Fruit fly (Drosophila melanogaster) whole organism: ENCODE data around the gene CG5863.

Experiments used
- Dll ChIP-seq: fragments of >200 bp; optimal IDR thresholded peaks from 2 replicates; lab custom pipeline; 2017
- pan ChIP-seq: fragments of >200 bp; optimal IDR thresholded peaks from 2 replicates; lab custom pipeline; 2017
- usp ChIP-seq: fragments of >200 bp; optimal IDR thresholded peaks from 2 replicates; lab custom pipeline; 2017; ENCODE audit warnings: missing biosample characterization, missing genetic modification characterization, mixed read lengths

DNA sequence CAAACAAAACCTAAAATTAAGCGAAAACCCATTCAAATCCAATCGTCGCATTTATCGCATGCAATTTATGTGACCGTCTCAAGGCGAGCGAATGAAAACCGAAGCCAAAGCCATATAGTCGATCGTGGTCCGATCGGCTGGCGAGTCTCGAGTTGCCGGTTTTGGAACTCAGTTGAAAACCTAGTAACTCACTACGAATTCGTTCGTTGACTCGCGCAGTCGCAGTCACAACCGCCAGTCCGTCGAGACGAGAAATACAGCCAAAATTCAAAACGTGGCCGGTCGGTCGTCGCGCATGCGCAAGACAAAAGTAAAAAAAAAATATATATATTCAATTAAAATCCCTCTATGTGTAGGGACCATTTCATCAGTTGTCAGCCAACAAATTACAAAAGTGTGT lies 31.2 kb upstream of the CG5863 start, which contains the start of gene lute:
- TF ChIP-seq pan = no peak
- no peak for TF ChIP-seq Dll (lab: Kevin White, UChicago)
- no peak for TF ChIP-seq usp (GFP tag; lab: Kevin White, UChicago)
